Worm (Caenorhabditis elegans) whole organism, L1 larva: Measurements from ENCODE around the gene pola-1.

Experiments used
- aly-2 ChIP-seq: fragments of 150-350 bp; optimal IDR thresholded peaks from 2 replicates; lab custom pipeline; 2014; ENCODE audit warnings: missing biosample characterization, missing genetic modification characterization
- ama-1 ChIP-seq: fragments of 150-350 bp; optimal IDR thresholded peaks from 2 replicates; lab custom pipeline; 2014
- mdl-1 ChIP-seq, 2 experiments: fragments of 150-350 bp; optimal IDR thresholded peaks; 2 replicates each; lab custom pipeline; 2014 to 2017; ENCODE audit warnings: missing biosample characterization in 2 of 2, missing genetic modification characterization in 2 of 2, inconsistent platforms in 1 of 2
- unc-30 ChIP-seq: sonication (generic microtip); optimal IDR thresholded peaks from 2 replicates; lab custom pipeline; 2017; ENCODE audit warnings: missing biosample characterization, missing genetic modification characterization
- ztf-11 ChIP-seq, 2 experiments: sonication (generic microtip); optimal IDR thresholded peaks; 2 replicates each; lab custom pipeline; 2016 to 2017; ENCODE audit warnings: missing genetic modification characterization in 2 of 2, missing biosample characterization in 1 of 2, missing compliant biosample characterization in 1 of 2
- ztf-4 ChIP-seq: fragments of 150-350 bp; optimal IDR thresholded peaks from 2 replicates; lab custom pipeline; 2014; ENCODE audit warnings: missing biosample characterization, missing genetic modification characterization

ce11 chrIII:11200879-11201518, 58.8 kb downstream of the pola-1 start:
- TF ChIP-seq ama-1 (lab: Kevin White, UChicago) (no peak), unc-30 (tag; lab: Kevin White, UChicago) (no peak), mdl-1 (tag; optimal IDR thresholded peaks at IDR 0.05; lab: Kevin White, UChicago) (no peak), ztf-4 (tag; lab: Kevin White, UChicago) (no peak), aly-2 (tag; lab: Kevin White, UChicago) (no peak), ztf-11 (tag; optimal IDR thresholded peaks at IDR 0.05; lab: Kevin White, UChicago) (no peak)
